Worm (Caenorhabditis elegans): ENCODE data around the gene emc-2.

- TF ChIP-seq elt-1 (tag; optimal IDR thresholded peaks at IDR 0.05; ENCODE audit: borderline replicate concordance, insufficient read depth): no peak
- TF ChIP-seq ces-1 (GFP tag; optimal IDR thresholded peaks at IDR 0.05): no peak
- TF ChIP-seq nhr-28 (tag; optimal IDR thresholded peaks at IDR 0.05): no peak
- TF ChIP-seq pha-4 (tag; optimal IDR thresholded peaks at IDR 0.05): no peak
- TF ChIP-seq mep-1 (tag; optimal IDR thresholded peaks at IDR 0.05): no peak
- no peak for TF ChIP-seq nhr-237 (tag; optimal IDR thresholded peaks at IDR 0.05)
- no peak for TF ChIP-seq snpc-4 (tag; optimal IDR thresholded peaks at IDR 0.05)
- no peak for TF ChIP-seq nhr-2 (tag; optimal IDR thresholded peaks at IDR 0.05)
- no peak for TF ChIP-seq unc-39 (tag; optimal IDR thresholded peaks at IDR 0.05)
- TF ChIP-seq nhr-12 (tag; optimal IDR thresholded peaks at IDR 0.05): no peak
- no peak for TF ChIP-seq unc-62 (GFP tag; optimal IDR thresholded peaks at IDR 0.05)
- no peak for TF ChIP-seq ham-2 (GFP tag; optimal IDR thresholded peaks at IDR 0.05)
Observed at ce11 chrII:1329887-1330286, 24.0 kb upstream of the emc-2 start.
